Fruit fly (Drosophila melanogaster): ENCODE results near the gene CG12011.
A peak's percentile ranks its signal among the peaks of the same experiment; 100 is the strongest.

Gene CG12011

dm6 chr3L:1740129-1740975, 45.9 kb downstream of the CG12011 start:
- TF ChIP-seq CG17829 (tag; optimal IDR thresholded peaks at IDR 0.05) (peak; percentile 18), CG32767 (GFP tag; IDR thresholded peaks at IDR 0.05) (peak; percentile 53; the same call in 1 of the 2 replicates), CG14050 (GFP tag; IDR thresholded peaks at IDR 0.05) (peak; percentile 73; the same call in 2 of the 3 replicates), CG7839 (tag; optimal IDR thresholded peaks at IDR 0.05) (peak; percentile 59), CG16813 (GFP tag; IDR thresholded peaks at IDR 0.05; ENCODE audit: partially characterized antibody) (no peak), sc (optimal IDR thresholded peaks at IDR 0.05) (no peak), sc (GFP tag; optimal IDR thresholded peaks at IDR 0.05) (no peak), ara (GFP tag; IDR thresholded peaks at IDR 0.05) (no peak), her (GFP tag; optimal IDR thresholded peaks at IDR 0.05) (peak; percentile 61), CG1233 (GFP tag; optimal IDR thresholded peaks at IDR 0.05) (peak; percentile 54), Dfd (GFP tag; optimal IDR thresholded peaks at IDR 0.05) (no peak), zfh2 (GFP tag; optimal IDR thresholded peaks at IDR 0.05) (peak; percentile 64), CG11695 (GFP tag; IDR thresholded peaks at IDR 0.05) (peak; percentile 85), ro (GFP tag; IDR thresholded peaks at IDR 0.05) (0 out of 2 replicates have a peak, but pooled peaks have one; percentile 13), CG12219 (GFP tag; optimal IDR thresholded peaks at IDR 0.05) (peak; percentile 73), CG9437 (GFP tag; optimal IDR thresholded peaks at IDR 0.05) (peak; percentile 15), eve (GFP tag; optimal IDR thresholded peaks at IDR 0.05) (no peak), Gsc (GFP tag; IDR thresholded peaks at IDR 0.05) (0 out of 2 replicates have a peak, but pooled peaks have one; percentile 30), hth (optimal IDR thresholded peaks at IDR 0.05) (no peak), ash1 (GFP tag; optimal IDR thresholded peaks at IDR 0.05) (no peak), NC2α (GFP tag; optimal IDR thresholded peaks at IDR 0.05) (no peak), Lpt (GFP tag; optimal IDR thresholded peaks at IDR 0.05) (no peak), CG33213 (GFP tag; optimal IDR thresholded peaks at IDR 0.05) (no peak), p53 (GFP tag; optimal IDR thresholded peaks at IDR 0.05) (peak; percentile 25), CG11093 (GFP tag; IDR thresholded peaks at IDR 0.05) (0 out of 3 replicates have a peak, but pooled peaks have one; percentile 41), cato (GFP tag; optimal IDR thresholded peaks at IDR 0.05; ENCODE audit: borderline replicate concordance) (peak; percentile 27), CG17359 (tag; optimal IDR thresholded peaks at IDR 0.05) (peak; percentile 44), MESR4 (GFP tag; optimal IDR thresholded peaks at IDR 0.05) (no peak), CG6813 (GFP tag; optimal IDR thresholded peaks at IDR 0.05) (no peak), Drgx (GFP tag; IDR thresholded peaks at IDR 0.05) (peak; percentile 52), MTF-1 (GFP tag; optimal IDR thresholded peaks at IDR 0.05; ENCODE audit: borderline replicate concordance) (no peak), ind (GFP tag; optimal IDR thresholded peaks at IDR 0.05) (no peak), onecut (GFP tag; IDR thresholded peaks at IDR 0.05) (peak; percentile 31; the same call in 1 of the 2 replicates), CG3995 (GFP tag; optimal IDR thresholded peaks at IDR 0.05) (no peak), CG17385 (GFP tag; optimal IDR thresholded peaks at IDR 0.05) (peak; percentile 58), Spps (tag; optimal IDR thresholded peaks at IDR 0.05) (no peak), CG9876 (GFP tag; optimal IDR thresholded peaks at IDR 0.05) (peak; percentile 41), Fer2 (tag; optimal IDR thresholded peaks at IDR 0.05) (no peak), CG7928 (GFP tag; optimal IDR thresholded peaks at IDR 0.05) (no peak), CG1647 (GFP tag; optimal IDR thresholded peaks at IDR 0.05) (no peak), dimm (GFP tag; IDR thresholded peaks at IDR 0.05) (peak; percentile 62; the same call in 1 of the 2 replicates), Fer1 (GFP tag; optimal IDR thresholded peaks at IDR 0.05) (no peak), cg (GFP tag; optimal IDR thresholded peaks at IDR 0.05) (no peak), ac (GFP tag; optimal IDR thresholded peaks at IDR 0.05) (no peak), zfh1 (GFP tag; IDR thresholded peaks at IDR 0.05) (peak; percentile 62; the same call in 2 of the 3 replicates), scrt (GFP tag; optimal IDR thresholded peaks at IDR 0.05) (no peak), slp2 (GFP tag; optimal IDR thresholded peaks at IDR 0.05) (peak; percentile 36), ase (GFP tag; IDR thresholded peaks at IDR 0.05) (peak; percentile 85; the same call in 2 of the 3 replicates), CG10321 (GFP tag; IDR thresholded peaks at IDR 0.05) (peak; percentile 34; the same call in 1 of the 2 replicates), dan (GFP tag; IDR thresholded peaks at IDR 0.05) (no peak)
